Fruit fly (Drosophila melanogaster) ovary, adult (tissue): ENCODE measurements around the gene SCaMC.

Experiments
- CG17801 ChIP-seq: fragments of 200-800 bp; optimal IDR thresholded peaks from 2 replicates; lab custom pipeline; 2019; ENCODE audit warnings: missing biosample characterization, mild to moderate bottlenecking, missing genetic modification characterization, moderate library complexity; ENCODE audit not compliant: partially characterized antibody

SCaMC gene

DNA sequence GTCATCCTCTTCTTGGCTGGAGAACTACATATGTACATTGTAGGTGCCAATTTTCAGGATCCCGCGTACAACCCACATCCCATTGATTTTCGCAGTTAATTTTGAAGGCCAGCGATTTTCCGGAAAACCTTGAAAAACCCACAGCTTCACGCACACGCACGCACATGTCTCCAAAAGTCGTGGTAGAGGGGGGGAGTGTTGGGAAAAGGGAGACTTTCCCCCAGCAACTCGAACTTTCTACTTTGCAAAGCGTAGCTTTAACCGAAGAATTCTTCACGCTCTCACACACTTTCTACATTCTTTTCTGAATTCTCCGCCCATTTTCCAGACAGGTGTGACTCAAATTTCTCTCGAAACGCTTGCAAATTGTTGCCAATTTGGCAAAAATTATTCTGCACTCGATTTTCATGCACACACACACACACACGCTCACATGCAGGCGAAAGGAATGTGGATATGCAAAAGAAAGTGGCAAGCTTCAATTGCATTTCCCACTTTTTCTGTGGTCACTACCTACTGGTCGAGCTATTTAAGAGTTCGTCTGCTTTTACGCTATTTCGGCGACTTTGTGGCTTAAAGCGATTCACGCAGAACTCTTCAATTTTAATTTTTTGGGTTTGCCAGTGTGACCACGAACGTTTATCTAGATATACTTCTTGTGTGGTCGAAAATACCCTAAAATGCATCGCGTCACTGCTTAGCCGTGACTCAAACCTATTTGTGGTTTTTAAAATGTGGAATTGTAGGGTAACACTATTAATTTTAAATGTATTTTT lies at the start of gene SCaMC:
SCaMC (minus strand) TSS at position 654 of the 776 bp plus-strand sequence.
- TF ChIP-seq CG17801 (GFP tag; lab: Kevin White, UChicago): peak; percentile 39

DNA sequence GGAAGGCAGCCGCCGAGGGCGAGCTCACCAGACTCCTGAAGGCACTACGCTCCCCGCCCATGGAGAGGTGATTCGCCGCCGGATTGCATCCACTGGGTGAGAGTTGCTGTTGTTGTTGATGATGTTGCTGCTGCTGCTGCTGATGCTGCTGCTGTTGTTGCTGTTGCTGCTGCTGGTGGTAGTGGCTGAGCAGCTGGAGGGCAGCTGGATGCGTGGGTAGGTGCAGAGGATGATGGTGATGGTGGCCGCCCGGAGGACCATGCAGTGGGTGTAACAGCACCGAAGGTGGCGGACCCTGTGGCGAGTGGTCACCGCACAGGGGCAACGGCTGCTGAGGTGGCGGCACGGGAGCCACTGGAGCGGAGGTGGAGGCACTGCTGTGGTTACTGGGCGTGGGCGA lies 48.9 kb upstream of the SCaMC start:
- no peak for TF ChIP-seq CG17801 (GFP tag; lab: Kevin White, UChicago)

DNA sequence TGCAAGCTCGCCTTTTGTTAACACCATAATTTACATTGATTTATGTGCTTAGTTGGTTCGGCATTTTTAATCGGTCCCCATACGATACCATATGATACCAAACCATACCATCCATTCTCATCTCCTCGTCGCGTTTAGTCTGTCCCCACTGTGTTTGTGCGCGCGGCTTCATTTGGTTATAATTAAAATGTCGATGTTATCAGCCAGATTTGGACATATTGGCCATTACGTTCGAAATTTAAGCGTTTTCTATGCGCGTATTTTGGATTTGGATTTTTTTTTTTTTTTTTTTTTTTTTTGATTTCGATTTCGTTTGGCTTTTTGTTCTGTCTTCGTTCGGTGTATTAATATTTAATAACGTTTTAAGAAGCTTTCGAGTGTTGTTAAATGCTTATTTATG lies 47.3 kb upstream of the SCaMC start:
- no peak for TF ChIP-seq CG17801 (GFP tag; lab: Kevin White, UChicago)

DNA sequence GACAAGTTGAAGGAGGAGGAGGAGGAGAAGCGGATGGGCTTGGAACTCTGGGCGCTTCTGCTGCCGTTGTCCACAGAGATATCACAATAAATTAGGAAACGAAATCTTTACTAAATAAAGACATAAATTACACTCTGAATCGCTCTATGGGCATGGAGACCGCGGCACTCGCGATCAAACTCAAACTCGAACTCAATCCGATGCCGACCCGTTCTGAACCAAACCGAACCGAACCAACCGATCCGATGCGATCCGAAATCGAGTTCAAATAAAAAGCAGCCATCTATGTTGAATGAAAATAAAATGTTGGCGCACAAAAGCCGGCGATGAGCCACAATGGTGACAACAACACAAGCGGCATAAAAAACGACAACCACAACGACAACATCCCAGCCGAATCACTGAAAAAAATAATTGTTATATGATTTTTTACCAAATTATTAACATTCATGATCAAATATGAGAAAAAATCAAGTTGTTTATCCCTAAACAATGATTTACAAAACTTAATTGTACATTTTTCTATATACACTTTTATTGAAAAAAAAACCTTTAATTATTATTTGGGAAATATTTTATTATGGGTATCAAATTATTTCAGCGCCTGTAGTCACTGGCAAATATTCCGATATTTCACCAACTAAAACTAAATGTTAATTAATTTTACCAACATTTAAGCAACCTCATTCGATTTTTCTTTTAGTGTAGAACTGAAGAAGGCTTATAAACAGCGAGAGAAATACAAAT lies 42.4 kb upstream of the SCaMC start:
- no peak for TF ChIP-seq CG17801 (GFP tag; lab: Kevin White, UChicago)

DNA sequence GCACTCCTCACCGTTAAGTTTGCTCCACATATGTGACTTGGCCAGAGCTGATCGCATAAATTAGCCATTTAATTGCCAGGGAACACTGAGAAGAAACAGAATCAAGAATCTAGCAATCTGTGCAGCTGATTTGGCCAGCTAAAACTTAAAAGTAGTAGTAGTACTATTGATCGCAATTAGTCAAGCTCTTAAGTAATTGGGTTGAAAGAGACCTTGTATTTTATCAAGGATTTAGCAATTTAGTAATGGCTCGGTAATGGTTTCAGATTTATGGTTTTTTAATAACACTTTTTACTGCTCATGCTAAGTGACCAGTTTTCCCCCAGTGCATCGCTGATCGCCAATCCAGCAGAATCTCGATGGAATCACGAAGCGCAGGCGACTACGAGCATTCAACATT lies 40.4 kb upstream of the SCaMC start:
- TF ChIP-seq CG17801 (GFP tag; lab: Kevin White, UChicago): no peak

DNA sequence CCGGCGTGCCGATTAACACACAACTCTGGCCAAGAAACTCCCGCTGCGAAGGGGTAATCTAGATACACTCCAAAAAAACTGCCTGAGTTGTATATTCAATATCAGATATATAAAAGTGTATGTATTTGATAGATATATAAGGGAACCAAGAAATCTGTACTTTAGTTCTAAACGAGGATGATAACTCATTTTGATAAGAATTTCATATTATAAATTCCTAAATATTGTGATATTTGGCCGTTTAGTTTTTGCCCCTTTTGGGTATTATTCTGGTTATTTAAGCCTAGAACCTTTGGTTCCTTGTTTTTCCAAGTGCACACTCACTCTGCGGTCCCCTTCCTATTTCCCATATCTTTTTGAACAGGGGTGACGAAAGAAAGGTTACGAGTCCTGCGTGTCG lies 38.9 kb upstream of the SCaMC start:
- TF ChIP-seq CG17801 (GFP tag; lab: Kevin White, UChicago): no peak

DNA sequence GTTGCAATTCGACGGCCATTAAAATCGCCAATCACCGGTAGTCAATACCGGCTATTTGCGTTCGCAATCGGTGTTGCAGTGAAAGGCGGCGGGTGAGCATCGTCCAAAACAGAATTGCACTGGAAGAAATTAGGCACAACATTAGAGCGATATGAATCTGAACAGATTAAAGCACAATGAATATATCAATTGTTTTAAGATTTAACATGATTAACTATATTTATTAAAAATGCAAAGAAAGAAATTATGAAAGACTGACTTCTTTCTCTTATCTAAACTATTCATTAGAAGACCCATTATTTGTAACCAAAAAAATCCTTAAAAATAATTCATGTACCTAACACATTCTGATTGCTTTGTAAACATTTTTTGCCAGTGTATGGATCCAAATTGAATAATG lies 32.9 kb upstream of the SCaMC start:
- TF ChIP-seq CG17801 (GFP tag; lab: Kevin White, UChicago): no peak

DNA sequence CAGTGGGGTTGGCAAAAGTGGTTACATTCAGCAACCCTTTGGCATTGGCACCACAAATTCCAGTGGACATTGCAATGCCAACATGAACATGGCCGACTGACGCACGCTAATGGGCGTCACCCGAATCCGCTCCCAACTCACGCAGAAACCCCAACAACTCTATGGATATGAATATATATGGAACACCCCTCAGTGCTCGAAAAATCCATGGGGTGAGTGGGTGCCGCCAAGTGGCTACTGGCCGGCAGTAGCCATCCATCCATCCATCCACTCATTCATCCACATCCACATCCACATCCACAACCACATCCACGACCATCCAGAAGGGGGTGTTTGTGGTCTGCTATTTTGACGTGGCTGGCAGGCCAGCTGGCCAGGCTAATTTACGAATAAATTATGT lies 32.4 kb upstream of the SCaMC start:
- no peak for TF ChIP-seq CG17801 (GFP tag; lab: Kevin White, UChicago)

DNA sequence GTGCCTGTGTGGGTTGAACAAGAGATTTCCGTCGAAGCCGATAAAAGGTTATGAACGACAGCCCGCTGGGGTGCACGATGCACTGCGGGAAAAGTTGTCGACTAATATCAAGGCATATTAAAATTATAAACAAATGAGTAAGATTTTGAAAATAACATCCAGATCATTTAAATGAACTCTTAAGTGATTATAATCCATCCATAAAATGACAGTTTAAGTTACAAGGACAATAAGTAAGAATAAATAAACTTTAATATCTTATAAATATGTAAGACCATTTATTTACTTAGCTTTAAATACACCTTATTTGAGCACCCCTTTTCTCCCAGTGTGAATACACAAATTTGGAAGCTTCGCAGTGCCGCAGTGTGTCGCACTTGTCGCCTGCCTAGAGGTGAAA lies 29.4 kb upstream of the SCaMC start:
- no peak for TF ChIP-seq CG17801 (GFP tag; lab: Kevin White, UChicago)

DNA sequence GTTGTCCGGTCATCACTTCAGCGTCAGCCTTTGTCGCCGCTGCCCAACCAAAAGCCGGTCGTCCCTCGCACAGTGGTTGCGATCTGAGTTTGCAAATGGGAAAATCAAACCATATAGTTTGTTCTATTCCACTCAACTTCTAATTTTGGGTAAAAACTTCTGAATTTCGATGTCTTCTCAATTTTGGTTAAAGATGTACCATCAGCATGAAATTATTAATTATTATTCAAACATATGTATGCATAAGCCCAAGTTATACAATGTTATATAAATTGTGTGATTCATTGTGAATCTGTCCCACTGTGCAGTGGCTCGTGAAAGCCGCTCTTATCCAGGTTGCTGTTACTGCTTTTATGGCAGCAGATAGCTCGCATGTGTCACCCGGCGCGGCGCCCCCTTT lies 28.0 kb upstream of the SCaMC start:
- TF ChIP-seq CG17801 (GFP tag; lab: Kevin White, UChicago): no peak

DNA sequence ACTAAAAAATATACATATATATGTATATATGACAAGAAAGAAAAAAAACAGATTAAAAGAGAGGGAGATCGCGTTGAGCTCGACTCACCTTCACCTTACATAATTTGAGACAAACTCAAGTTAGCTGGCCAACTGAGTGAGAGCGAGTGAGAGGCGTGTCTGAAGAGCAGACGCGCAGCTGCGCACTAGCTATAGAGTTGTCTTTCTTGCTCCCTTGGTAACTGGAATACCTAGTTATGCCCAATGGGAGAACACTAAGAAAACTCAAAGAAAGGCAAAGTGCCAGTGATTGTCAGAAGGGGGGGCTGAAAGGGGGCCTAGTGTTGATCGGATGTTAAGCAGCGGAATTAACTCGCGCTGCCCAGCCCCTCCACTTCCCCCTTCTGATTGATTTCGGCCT lies 19.8 kb upstream of the SCaMC start:
- no peak for TF ChIP-seq CG17801 (GFP tag; lab: Kevin White, UChicago)

DNA sequence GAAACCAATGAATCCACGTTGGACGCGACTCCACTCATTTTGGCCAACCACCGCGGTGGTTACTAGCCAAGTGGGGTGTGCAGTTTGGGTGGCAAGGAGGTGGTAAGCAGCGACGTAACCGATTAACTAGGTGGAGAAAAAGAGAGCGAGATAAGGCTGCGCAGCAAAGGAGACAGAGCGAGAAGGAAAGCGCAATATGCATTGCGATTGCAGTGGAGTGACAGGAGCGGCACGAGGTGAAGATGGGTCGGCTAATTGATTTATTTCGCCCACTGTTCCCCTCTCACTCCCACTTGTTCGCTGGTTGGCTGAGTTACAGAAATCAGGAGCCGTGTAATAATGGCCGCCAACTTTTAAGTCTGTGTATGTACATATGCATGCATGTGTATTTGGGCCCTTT lies 19.1 kb upstream of the SCaMC start:
- TF ChIP-seq CG17801 (GFP tag; lab: Kevin White, UChicago): no peak

DNA sequence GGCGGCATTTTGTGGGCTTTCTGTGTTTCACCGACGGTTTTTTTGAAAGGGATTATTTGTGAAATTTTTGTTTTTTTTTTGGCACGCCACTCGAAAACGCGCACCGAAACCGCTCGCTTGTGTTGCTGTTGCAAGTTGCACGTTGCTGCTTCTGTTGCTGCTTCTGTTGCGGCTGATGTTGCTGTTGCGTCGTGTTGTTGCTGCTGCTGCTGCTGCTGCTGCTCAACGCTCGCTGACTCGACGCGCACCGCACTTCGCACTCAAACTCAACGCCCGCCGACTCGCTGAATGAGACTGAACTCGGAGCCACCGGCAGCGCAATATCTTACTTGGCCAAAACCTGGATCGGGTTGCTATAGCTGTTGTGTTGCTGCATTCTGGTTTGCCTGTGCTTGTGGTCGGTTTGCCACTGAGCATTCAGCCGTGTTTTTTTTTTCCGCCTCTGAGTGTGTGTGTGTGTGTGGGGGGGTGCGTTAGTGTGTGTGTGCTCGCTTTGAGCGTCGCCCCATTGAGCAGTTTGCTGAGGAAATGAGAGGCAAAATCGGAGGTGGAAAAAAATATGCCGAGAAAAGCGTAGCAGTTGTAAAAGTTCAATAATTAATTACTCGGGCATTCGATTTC lies 17.9 kb upstream of the SCaMC start, which contains the start of gene toe:
toe (minus strand) TSS at position 277 of the 621 bp plus-strand sequence.
- TF ChIP-seq CG17801 (GFP tag; lab: Kevin White, UChicago): no peak

DNA sequence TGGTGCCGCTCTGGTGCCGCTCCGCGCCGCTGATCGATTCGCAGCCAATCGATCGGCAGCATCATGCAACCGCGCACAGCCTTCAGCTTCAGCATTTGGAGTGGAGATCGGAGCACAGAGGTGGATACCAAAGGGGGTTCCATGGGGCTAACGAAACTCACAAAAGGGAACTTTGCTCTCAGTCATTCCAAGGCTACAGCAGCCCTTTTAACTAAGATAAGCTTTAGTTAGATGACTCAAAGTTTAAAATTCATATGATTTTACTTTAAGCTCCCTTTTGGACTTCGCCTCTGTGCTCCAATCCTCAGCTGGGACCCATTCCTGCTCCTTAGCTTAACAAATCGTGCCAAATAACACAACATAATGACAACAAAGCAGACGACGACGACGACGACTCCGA lies 5.8 kb upstream of the SCaMC start:
- TF ChIP-seq CG17801 (GFP tag; lab: Kevin White, UChicago): no peak

DNA sequence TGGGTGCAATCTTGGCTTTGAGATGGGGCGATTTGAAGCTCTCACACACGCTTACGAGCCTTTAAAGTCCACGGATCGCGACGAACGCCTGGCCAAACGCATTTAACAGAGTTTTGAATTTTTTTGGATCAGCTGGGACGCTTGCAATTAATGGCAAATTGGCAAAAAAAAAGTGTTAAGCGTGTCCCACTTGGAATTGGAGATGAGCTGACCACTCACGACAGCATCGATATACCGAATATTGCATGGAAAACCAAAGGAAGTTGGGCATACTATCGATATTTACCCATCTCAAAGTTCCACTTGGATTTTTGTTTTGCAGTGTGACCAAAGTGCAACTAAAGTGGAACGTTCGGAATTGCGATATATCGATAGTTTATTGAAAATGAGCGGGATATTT lies 2.7 kb upstream of the SCaMC start, which contains the start of gene ArfGAP1:
ArfGAP1 (minus strand) TSS at position 240 of the 400 bp plus-strand sequence.
- TF ChIP-seq CG17801 (GFP tag; lab: Kevin White, UChicago): no peak
